Worm (Caenorhabditis elegans) whole organism, L4 larva: ENCODE results near the gene F59E12.17.

Experiments used
- F10B5.3 ChIP-seq: sonication (generic microtip); optimal IDR thresholded peaks from 2 replicates; lab custom pipeline; 2016; ENCODE audit warnings: mild to moderate bottlenecking, missing genetic modification characterization, missing compliant biosample characterization
- F26F4.8 ChIP-seq: fragments of 200-800 bp; sonication (Bioruptor generic); conservative IDR thresholded peaks from 2 replicates; pipeline ENCODE4 v1.3.6; 2022; ENCODE audit warnings: missing genetic modification characterization, missing compliant biosample characterization
- F37D6.2 ChIP-seq: sonication (generic microtip); optimal IDR thresholded peaks from 2 replicates; lab custom pipeline; 2016; ENCODE audit warnings: mild to moderate bottlenecking, missing genetic modification characterization, missing compliant biosample characterization
- F44E2.7 ChIP-seq: fragments of 200-800 bp; sonication (Bioruptor generic); IDR thresholded peaks from 2 replicates; pipeline ENCODE4 v2.1.2; 2022; ENCODE audit warnings: missing genetic modification characterization, missing compliant biosample characterization
- Y105C5A.15 ChIP-seq: fragments of 200-800 bp; sonication (Bioruptor generic); IDR thresholded peaks from 2 replicates; pipeline ENCODE4 v1.3.6; 2022; ENCODE audit warnings: missing genetic modification characterization, missing compliant biosample characterization
- Y5F2A.4 ChIP-seq: fragments of 200-800 bp; sonication (Bioruptor generic); optimal IDR thresholded peaks from 2 replicates; lab custom pipeline; 2018; ENCODE audit warnings: mild to moderate bottlenecking, missing genetic modification characterization, missing compliant biosample characterization
- aha-1 ChIP-seq: fragments of 150-350 bp; peaks from one replicate; lab custom pipeline; 2014; ENCODE audit warnings: missing biosample characterization, missing genetic modification characterization
- aly-2 ChIP-seq: sonication (generic microtip); optimal IDR thresholded peaks from 2 replicates; lab custom pipeline; 2018; ENCODE audit warnings: missing biosample characterization, missing genetic modification characterization
- ama-1 ChIP-seq: fragments of 150-350 bp; optimal IDR thresholded peaks from 2 replicates; lab custom pipeline; 2014; ENCODE audit warnings: inconsistent platforms, mixed read lengths
- attf-4 ChIP-seq: sonication (generic microtip); optimal IDR thresholded peaks from 3 replicates; lab custom pipeline; 2017; ENCODE audit warnings: missing biosample characterization, missing genetic modification characterization
- ceh-28 ChIP-seq: fragments of 150-350 bp; optimal IDR thresholded peaks from 2 replicates; lab custom pipeline; 2014; ENCODE audit warnings: missing biosample characterization, missing genetic modification reagents, missing genetic modification characterization
- ceh-32 ChIP-seq: sonication (generic microtip); optimal IDR thresholded peaks from 2 replicates; lab custom pipeline; 2016; ENCODE audit warnings: mild to moderate bottlenecking, missing genetic modification characterization, missing compliant biosample characterization; ENCODE audit not compliant: poor library complexity
- ceh-62 ChIP-seq: sonication (generic microtip); optimal IDR thresholded peaks from 2 replicates; lab custom pipeline; 2017; ENCODE audit warnings: missing biosample characterization, missing genetic modification characterization
- ceh-82 ChIP-seq: sonication (generic microtip); optimal IDR thresholded peaks from 2 replicates; lab custom pipeline; 2017; ENCODE audit warnings: missing biosample characterization, missing genetic modification characterization
- cey-2 ChIP-seq: sonication (generic microtip); optimal IDR thresholded peaks from 3 replicates; lab custom pipeline; 2017; ENCODE audit warnings: missing genetic modification characterization, mild to moderate bottlenecking, missing compliant biosample characterization, antibody characterized with exemption, borderline replicate concordance; ENCODE audit not compliant: insufficient read depth
- daf-12 ChIP-seq: fragments of 150-350 bp; optimal IDR thresholded peaks from 2 replicates; lab custom pipeline; 2014; ENCODE audit warnings: missing biosample characterization, missing genetic modification reagents, missing genetic modification characterization
- daf-8 ChIP-seq: fragments of 200-800 bp; sonication (Bioruptor generic); IDR thresholded peaks from 2 replicates; pipeline ENCODE4 v1.3.6; 2022; ENCODE audit warnings: missing genetic modification characterization, missing compliant biosample characterization
- dmd-8 ChIP-seq: fragments of 200-800 bp; sonication (Bioruptor generic); IDR thresholded peaks from 2 replicates; pipeline ENCODE4 v1.3.6; 2022; ENCODE audit warnings: missing genetic modification characterization, missing compliant biosample characterization
- dmd-9 ChIP-seq: fragments of 200-800 bp; sonication (Bioruptor generic); IDR thresholded peaks from 2 replicates; pipeline ENCODE4 v1.3.6; 2022; ENCODE audit warnings: missing genetic modification reagents, missing genetic modification characterization, missing compliant biosample characterization
- fkh-10 ChIP-seq: fragments of 150-350 bp; optimal IDR thresholded peaks from 2 replicates; lab custom pipeline; 2014; ENCODE audit warnings: missing biosample characterization, missing genetic modification reagents, missing genetic modification characterization
- hlh-11 ChIP-seq: fragments of 200-800 bp; sonication (Bioruptor generic); optimal IDR thresholded peaks from 2 replicates; lab custom pipeline; 2018; ENCODE audit warnings: mild to moderate bottlenecking, missing genetic modification characterization, missing compliant biosample characterization
- hlh-30 ChIP-seq: sonication (generic microtip); optimal IDR thresholded peaks from 2 replicates; lab custom pipeline; 2017; ENCODE audit warnings: antibody characterized with exemption, mild to moderate bottlenecking, missing genetic modification characterization, missing compliant biosample characterization; ENCODE audit not compliant: insufficient read depth
- jun-1 ChIP-seq: fragments of 150-350 bp; optimal IDR thresholded peaks from 2 replicates; lab custom pipeline; 2014; ENCODE audit warnings: missing biosample characterization, missing genetic modification reagents, missing genetic modification characterization
- lin-15B ChIP-seq: fragments of 150-350 bp; sonication (generic microtip); optimal IDR thresholded peaks from 3 replicates; lab custom pipeline; 2014; ENCODE audit warnings: missing biosample characterization, missing genetic modification characterization
- lin-29 ChIP-seq: fragments of 200-800 bp; sonication (Bioruptor generic); IDR thresholded peaks from 2 replicates; pipeline ENCODE4 v1.3.6; 2022; ENCODE audit warnings: missing genetic modification reagents, missing genetic modification characterization, missing compliant biosample characterization
- lin-38 ChIP-seq: fragments of 200-800 bp; sonication (Bioruptor generic); IDR thresholded peaks from 2 replicates; pipeline ENCODE4 v1.3.6; 2022; ENCODE audit warnings: missing genetic modification reagents, missing genetic modification characterization, missing compliant biosample characterization
- lir-3 ChIP-seq: sonication (generic microtip); optimal IDR thresholded peaks from 2 replicates; lab custom pipeline; 2016; ENCODE audit warnings: mild to moderate bottlenecking, missing genetic modification characterization, missing compliant biosample characterization
- mdl-1 ChIP-seq, 2 experiments: fragments of 150-350 bp in 1 of 2; sonication (generic microtip) in 1 of 2; optimal IDR thresholded peaks; 2 replicates each; lab custom pipeline; 2014 to 2017; ENCODE audit warnings: missing biosample characterization in 2 of 2, missing genetic modification characterization in 2 of 2
- mxl-2 ChIP-seq: fragments of 200-800 bp; sonication (Bioruptor generic); conservative IDR thresholded peaks from 2 replicates; pipeline ENCODE4 v1.3.6; 2022; ENCODE audit warnings: missing genetic modification reagents, missing genetic modification characterization, missing compliant biosample characterization
- mxl-3 ChIP-seq: fragments of 200-800 bp; sonication (Bioruptor generic); optimal IDR thresholded peaks from 2 replicates; lab custom pipeline; 2018; ENCODE audit warnings: mild to moderate bottlenecking, missing genetic modification characterization, missing compliant biosample characterization
- nhr-102 ChIP-seq: sonication (generic microtip); optimal IDR thresholded peaks from 2 replicates; lab custom pipeline; 2016; ENCODE audit warnings: mild to moderate bottlenecking, missing genetic modification characterization, moderate library complexity, missing compliant biosample characterization
- nhr-111 ChIP-seq: fragments of 200-800 bp; sonication (Bioruptor generic); optimal IDR thresholded peaks from 2 replicates; lab custom pipeline; 2018; ENCODE audit warnings: mild to moderate bottlenecking, missing genetic modification characterization, missing compliant biosample characterization
- nhr-237 ChIP-seq: sonication (generic microtip); optimal IDR thresholded peaks from 2 replicates; lab custom pipeline; 2017; ENCODE audit warnings: missing biosample characterization, missing genetic modification characterization
- nhr-41 ChIP-seq: fragments of 200-800 bp; sonication (Bioruptor generic); IDR thresholded peaks from 2 replicates; pipeline ENCODE4 v1.3.6; 2022; ENCODE audit warnings: missing genetic modification reagents, missing genetic modification characterization, missing compliant biosample characterization
- nhr-42 ChIP-seq: fragments of 200-800 bp; sonication (Bioruptor generic); IDR thresholded peaks from 2 replicates; pipeline ENCODE4 v1.3.6; 2022; ENCODE audit warnings: missing genetic modification characterization, missing compliant biosample characterization
- nhr-48 ChIP-seq: sonication (generic microtip); optimal IDR thresholded peaks from 2 replicates; lab custom pipeline; 2016; ENCODE audit warnings: mild to moderate bottlenecking, missing genetic modification characterization, missing compliant biosample characterization
- nhr-76 ChIP-seq: fragments of 150-350 bp; optimal IDR thresholded peaks from 2 replicates; lab custom pipeline; 2014; ENCODE audit warnings: missing biosample characterization, missing genetic modification characterization
- pqm-1 ChIP-seq: sonication (generic microtip); optimal IDR thresholded peaks from 2 replicates; lab custom pipeline; 2017; ENCODE audit warnings: missing biosample characterization, missing genetic modification characterization
- rbr-2 ChIP-seq: sonication (generic microtip); optimal IDR thresholded peaks from 2 replicates; lab custom pipeline; 2016; ENCODE audit warnings: missing genotype, missing genetic modification characterization, missing compliant biosample characterization
- saeg-2 ChIP-seq: fragments of 200-800 bp; sonication (Bioruptor generic); IDR thresholded peaks from 2 replicates; pipeline ENCODE4 v1.3.6; 2022; ENCODE audit warnings: missing genetic modification reagents, missing genetic modification characterization, missing compliant biosample characterization
- zip-2 ChIP-seq: fragments of 150-350 bp; optimal IDR thresholded peaks from 2 replicates; lab custom pipeline; 2014; ENCODE audit warnings: missing biosample characterization, missing genetic modification characterization
- ztf-11 ChIP-seq: fragments of 150-350 bp; optimal IDR thresholded peaks from 2 replicates; lab custom pipeline; 2014; ENCODE audit warnings: missing biosample characterization, missing genetic modification characterization

The F59E12.17 gene

ce11 chrII:5660736-5661734 lies 11.8 kb upstream of the F59E12.17 start, which contains the start of the genes ift-43 and mdt-26 (continued):
- TF ChIP-seq lin-38 (GFP tag; lab: Robert Waterston, UW) = peak; percentile 66
- peak; percentile 34 for TF ChIP-seq ceh-82 (tag; lab: Kevin White, UChicago)
- no peak for TF ChIP-seq daf-12 (tag; lab: Kevin White, UChicago)
- no peak for TF ChIP-seq zip-2 (tag; lab: Kevin White, UChicago)
- peak; percentile 70 for TF ChIP-seq F37D6.2 (tag; lab: Kevin White, UChicago)
- peak; percentile 76 for TF ChIP-seq ceh-28 (tag; lab: Kevin White, UChicago)
- TF ChIP-seq F26F4.8 (GFP tag; lab: Robert Waterston, UW) = no peak
- peak; percentile 76 for TF ChIP-seq rbr-2 (tag; lab: Kevin White, UChicago)
- peak; percentile 100 for TF ChIP-seq ama-1 (lab: Kevin White, UChicago)
- TF ChIP-seq nhr-42 (GFP tag; lab: Robert Waterston, UW) = peak; percentile 83
- no peak for TF ChIP-seq ztf-11 (tag; lab: Kevin White, UChicago)
- TF ChIP-seq aly-2 (tag; lab: Kevin White, UChicago) = no peak
- peak; percentile 47 for TF ChIP-seq mxl-3
- no peak for TF ChIP-seq cey-2
- peak; percentile 28 for TF ChIP-seq lir-3 (tag; lab: Kevin White, UChicago)
- TF ChIP-seq pqm-1 (tag; lab: Kevin White, UChicago) = no peak
- TF ChIP-seq attf-4 = no peak
- TF ChIP-seq nhr-41 = peak; percentile 65; the same call in 1 of the 2 replicates
- peak; percentile 35 for TF ChIP-seq nhr-48 (tag; lab: Kevin White, UChicago)
- no peak for TF ChIP-seq ceh-62
- TF ChIP-seq nhr-76 = no peak
- peak; percentile 63 for TF ChIP-seq fkh-10 (GFP tag; lab: Kevin White, UChicago)
- TF ChIP-seq hlh-30 (tag; lab: Kevin White, UChicago) = peak; percentile 79
- no peak for TF ChIP-seq Y5F2A.4 (GFP tag; lab: Kevin White, UChicago)
- TF ChIP-seq ceh-32 = peak; percentile 55

- TF ChIP-seq aha-1 (tag; lab: Kevin White, UChicago) = peak; percentile 96
- no peak for TF ChIP-seq F44E2.7 (GFP tag; lab: Robert Waterston, UW)
Measured at ce11 chrII:5660155-5660554, 10.9 kb upstream of the F59E12.17 start.

DNA sequence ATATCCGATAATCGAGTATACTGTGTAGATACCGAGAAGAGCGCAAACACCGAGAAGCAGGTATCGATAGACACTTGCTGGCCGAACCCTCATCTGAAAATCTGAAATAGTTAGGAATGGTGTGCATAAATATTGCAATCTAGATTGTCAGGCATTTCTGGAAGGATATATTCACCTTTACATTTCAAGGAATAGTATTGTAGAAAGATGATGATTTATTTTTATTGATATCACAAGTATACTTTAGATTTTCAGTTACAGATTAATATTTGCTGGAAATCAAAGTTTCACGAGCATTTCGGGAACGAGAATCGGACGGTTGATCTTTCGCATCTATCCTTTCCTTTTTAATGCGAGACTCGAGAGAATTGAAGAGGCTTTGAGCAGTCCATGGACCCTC lies 10.4 kb upstream of the F59E12.17 start, which contains the start of gene fut-3:
TSS of gene fut-3 (minus strand) at position 101 of the 400 bp plus-strand sequence.
- TF ChIP-seq nhr-111 (GFP tag; lab: Kevin White, UChicago) (no peak), jun-1 (tag; lab: Kevin White, UChicago) (no peak), ceh-62 (no peak), lin-29 (GFP tag; lab: Robert Waterston, UW) (no peak), daf-12 (tag; lab: Kevin White, UChicago) (no peak)

ce11 chrII:5654215-5654614 lies 4.9 kb upstream of the F59E12.17 start, which contains the start of gene F59E12.1:
Gene F59E12.1, plus strand, starts transcription at chrII:5654515.
- TF ChIP-seq nhr-102 (no peak), F10B5.3 (tag; lab: Kevin White, UChicago) (no peak), dmd-9 (GFP tag; lab: Robert Waterston, UW) (no peak), nhr-237 (no peak), saeg-2 (GFP tag; lab: Robert Waterston, UW) (no peak), lin-15B (tag; lab: Kevin White, UChicago) (no peak), mdl-1 (tag; optimal IDR thresholded peaks at IDR 0.05; lab: Kevin White, UChicago) (no peak), dmd-8 (no peak), daf-12 (tag; lab: Kevin White, UChicago) (no peak), Y105C5A.15 (GFP tag; lab: Robert Waterston, UW) (no peak), mxl-2 (GFP tag; lab: Robert Waterston, UW) (no peak), daf-8 (GFP tag; lab: Robert Waterston, UW) (no peak), hlh-11 (tag; lab: Kevin White, UChicago) (no peak)
